Fruit fly (Drosophila melanogaster): ENCODE measurements around the gene CG7142.
A peak's percentile ranks its signal among the peaks of the same experiment; 100 is the strongest.

The CG7142 gene

dm6 chr3R:18298900-18299321 lies 19.6 kb upstream of the CG7142 start, which contains the start of gene Dlc90F (continued):
- TF ChIP-seq GATAe (GFP tag; conservative IDR thresholded peaks at IDR 0.05) = no peak
- peak; percentile 69 for TF ChIP-seq Scr (GFP tag; IDR thresholded peaks at IDR 0.05; ENCODE audit: partially characterized antibody)
- peak; percentile 54 for TF ChIP-seq CG7556 (GFP tag; optimal IDR thresholded peaks at IDR 0.05)
- no peak for TF ChIP-seq Jarid2 (GFP tag; optimal IDR thresholded peaks at IDR 0.05)
- peak; percentile 93 for TF ChIP-seq Med (GFP tag)
- TF ChIP-seq chif (GFP tag; optimal IDR thresholded peaks at IDR 0.05) = peak; percentile 66 to 83
- TF ChIP-seq Lhr (GFP tag; optimal IDR thresholded peaks at IDR 0.05) = peak; percentile 95
- TF ChIP-seq CG6254 (GFP tag; optimal IDR thresholded peaks at IDR 0.05) = no peak
- peak; percentile 79 for TF ChIP-seq CG11504 (tag; optimal IDR thresholded peaks at IDR 0.05)
- TF ChIP-seq CG17612 (GFP tag; IDR thresholded peaks at IDR 0.05) = peak; percentile 51; the same call in 1 of the 2 replicates
- TF ChIP-seq CG10959 (GFP tag; IDR thresholded peaks at IDR 0.05) = peak; percentile 52; the same call in 1 of the 2 replicates
- TF ChIP-seq Hr3 (GFP tag; optimal IDR thresholded peaks at IDR 0.05) = peak; percentile 81
- TF ChIP-seq stwl (tag; optimal IDR thresholded peaks at IDR 0.05) = peak; percentile 87
- TF ChIP-seq CG2712 (tag; optimal IDR thresholded peaks at IDR 0.05) = peak; percentile 83
- TF ChIP-seq maf-S (GFP tag; optimal IDR thresholded peaks at IDR 0.05) = peak; percentile 75
- peak; percentile 82 for TF ChIP-seq Xrp1 (GFP tag; IDR thresholded peaks at IDR 0.05)
- TF ChIP-seq crc (GFP tag; optimal IDR thresholded peaks at IDR 0.05) = peak; percentile 82
- TF ChIP-seq Hand (GFP tag; optimal IDR thresholded peaks at IDR 0.05) = no peak
- peak; percentile 53; the same call in 1 of the 2 replicates for TF ChIP-seq Taf1 (GFP tag; IDR thresholded peaks at IDR 0.05)
- no peak for TF ChIP-seq CG7987 (GFP tag; optimal IDR thresholded peaks at IDR 0.05)
- no peak for TF ChIP-seq HLH4C (GFP tag; IDR thresholded peaks at IDR 0.05; ENCODE audit: partially characterized antibody)
- TF ChIP-seq CG11696 (GFP tag; IDR thresholded peaks at IDR 0.05) = 0 out of 2 replicates have a peak, but pooled peaks have one; percentile 28
- peak; percentile 67 for TF ChIP-seq unc-4 (GFP tag; IDR thresholded peaks at IDR 0.05; ENCODE audit: partially characterized antibody)
- TF ChIP-seq Dll (GFP tag; IDR thresholded peaks at IDR 0.05; ENCODE audit: partially characterized antibody) = peak; percentile 65; the same call in 2 of the 4 replicates
- TF ChIP-seq tgo (GFP tag; IDR thresholded peaks at IDR 0.05) = peak; percentile 85
- TF ChIP-seq Atf-2 (GFP tag; optimal IDR thresholded peaks at IDR 0.05) = peak; percentile 82
- peak; percentile 68 for TF ChIP-seq p53 (GFP tag; optimal IDR thresholded peaks at IDR 0.05)
- TF ChIP-seq Dip3 (GFP tag; optimal IDR thresholded peaks at IDR 0.05) = peak; percentile 80
- no peak for TF ChIP-seq crol (GFP tag; IDR thresholded peaks at IDR 0.05)
- peak; percentile 86 for TF ChIP-seq CG33213 (GFP tag; optimal IDR thresholded peaks at IDR 0.05)
- peak; percentile 90 for TF ChIP-seq CoRest (tag; optimal IDR thresholded peaks at IDR 0.05)
- peak; percentile 39 for TF ChIP-seq Blimp-1 (GFP tag; optimal IDR thresholded peaks at IDR 0.05)
- peak; percentile 67 for TF ChIP-seq B-H2 (GFP tag; optimal IDR thresholded peaks at IDR 0.05)
- peak; percentile 87 for TF ChIP-seq CG30403 (GFP tag; optimal IDR thresholded peaks at IDR 0.05)
- 0 out of 2 replicates have a peak, but pooled peaks have one; percentile 29 for TF ChIP-seq chm (GFP tag; IDR thresholded peaks at IDR 0.05)
- TF ChIP-seq gcm2 (GFP tag; optimal IDR thresholded peaks at IDR 0.05) = no peak
- no peak for TF ChIP-seq tap (tag; optimal IDR thresholded peaks at IDR 0.05)
- TF ChIP-seq CG32772 (GFP tag; IDR thresholded peaks at IDR 0.05) = peak; percentile 70
- TF ChIP-seq tna (GFP tag; IDR thresholded peaks at IDR 0.05; ENCODE audit: partially characterized antibody) = no peak
- peak; percentile 82 for TF ChIP-seq Xbp1 (GFP tag; optimal IDR thresholded peaks at IDR 0.05)
- peak; percentile 46 for TF ChIP-seq Bteb2 (GFP tag; optimal IDR thresholded peaks at IDR 0.05)
- TF ChIP-seq CG15269 (tag; optimal IDR thresholded peaks at IDR 0.05) = no peak
- no peak for TF ChIP-seq sc (optimal IDR thresholded peaks at IDR 0.05)
- TF ChIP-seq sc (GFP tag; optimal IDR thresholded peaks at IDR 0.05) = peak; percentile 53
- TF ChIP-seq CG7786 (GFP tag; optimal IDR thresholded peaks at IDR 0.05) = peak; percentile 77
- peak; percentile 10 for TF ChIP-seq cwo (GFP tag; optimal IDR thresholded peaks at IDR 0.05)
- TF ChIP-seq Opbp (GFP tag; IDR thresholded peaks at IDR 0.05; ENCODE audit: partially characterized antibody) = no peak
- TF ChIP-seq bcd (GFP tag; optimal IDR thresholded peaks at IDR 0.05) = peak; percentile 75
- peak; percentile 9; the same call in 1 of the 2 replicates for TF ChIP-seq Bgb (GFP tag; IDR thresholded peaks at IDR 0.05; ENCODE audit: partially characterized antibody)
- peak; percentile 96 for TF ChIP-seq sens (GFP tag)
